Worm (Caenorhabditis elegans) whole organism, L1 larva: ENCODE measurements around the gene F14B8.5.

Experiments used
- C34B4.2 ChIP-seq: sonication (generic microtip); optimal IDR thresholded peaks from 2 replicates; lab custom pipeline; 2017; ENCODE audit warnings: mild to moderate bottlenecking, missing genetic modification characterization, missing compliant biosample characterization
- alr-1 ChIP-seq: fragments of 200-800 bp; sonication (Bioruptor generic); optimal IDR thresholded peaks from 2 replicates; lab custom pipeline; 2018; ENCODE audit warnings: borderline replicate concordance, mild to moderate bottlenecking, missing genetic modification characterization, missing compliant biosample characterization
- aly-2 ChIP-seq: fragments of 150-350 bp; optimal IDR thresholded peaks from 2 replicates; lab custom pipeline; 2014; ENCODE audit warnings: missing biosample characterization, missing genetic modification characterization
- ama-1 ChIP-seq: fragments of 150-350 bp; optimal IDR thresholded peaks from 2 replicates; lab custom pipeline; 2014
- blmp-1 ChIP-seq: fragments of 150-350 bp; optimal IDR thresholded peaks from 2 replicates; lab custom pipeline; 2014; ENCODE audit warnings: missing biosample characterization, missing genetic modification characterization
- ceh-82 ChIP-seq, 3 experiments: fragments of 150-350 bp in 1 of 3; sonication (generic microtip) in 2 of 3; optimal IDR thresholded peaks; 2 replicates each; lab custom pipeline; 2014 to 2017; ENCODE audit warnings: missing biosample characterization in 3 of 3, missing genetic modification characterization in 3 of 3
- ceh-88 ChIP-seq: fragments of 200-800 bp; sonication (Bioruptor generic); IDR thresholded peaks from 2 replicates; pipeline ENCODE4 v1.3.6; 2022; ENCODE audit warnings: missing genetic modification characterization, missing compliant biosample characterization
- ceh-90 ChIP-seq: sonication (generic microtip); optimal IDR thresholded peaks from 2 replicates; lab custom pipeline; 2016; ENCODE audit warnings: missing genetic modification characterization, missing compliant biosample characterization
- efl-1 ChIP-seq, 4 experiments: fragments of 150-350 bp; optimal IDR thresholded peaks in 3 of 4; peaks in 1 of 4; 1 replicate in 1 of 4; 2 replicates in 3 of 4; lab custom pipeline; 2014; ENCODE audit warnings: missing biosample characterization in 2 of 4, missing genetic modification characterization in 2 of 4, missing genetic modification reagents in 2 of 4
- efl-3 ChIP-seq: fragments of 200-800 bp; sonication (Bioruptor generic); optimal IDR thresholded peaks from 2 replicates; lab custom pipeline; 2018; ENCODE audit warnings: mild to moderate bottlenecking, missing genetic modification characterization, missing compliant biosample characterization
- elt-2 ChIP-seq: sonication (generic microtip); optimal IDR thresholded peaks from 2 replicates; lab custom pipeline; 2016; ENCODE audit warnings: missing genetic modification characterization, mild to moderate bottlenecking, inconsistent platforms, missing compliant biosample characterization, missing genetic modification reagents
- elt-3 ChIP-seq, 6 experiments: fragments of 150-350 bp in 1 of 6; sonication (generic microtip); optimal IDR thresholded peaks; 2 replicates each; lab custom pipeline; 2017 to 2018; ENCODE audit warnings: missing biosample characterization in 6 of 6, missing genetic modification characterization in 6 of 6, inconsistent platforms in 1 of 6
- fkh-10 ChIP-seq: sonication (generic microtip); optimal IDR thresholded peaks from 2 replicates; lab custom pipeline; 2017; ENCODE audit warnings: missing biosample characterization, missing genetic modification reagents, missing genetic modification characterization
- fkh-8 ChIP-seq: sonication (generic microtip); optimal IDR thresholded peaks from 2 replicates; lab custom pipeline; 2016; ENCODE audit warnings: mild to moderate bottlenecking, missing genetic modification characterization, missing compliant biosample characterization
- fos-1 ChIP-seq: fragments of 150-350 bp; optimal IDR thresholded peaks from 2 replicates; lab custom pipeline; 2014; ENCODE audit warnings: missing biosample characterization, missing genetic modification characterization
- grh-1 ChIP-seq: fragments of 200-800 bp; sonication (Bioruptor generic); IDR thresholded peaks from 2 replicates; pipeline ENCODE4 v1.3.6; 2022; ENCODE audit warnings: missing genetic modification reagents, missing genetic modification characterization, missing compliant biosample characterization
- hlh-17 ChIP-seq: fragments of 200-800 bp; sonication (Bioruptor generic); optimal IDR thresholded peaks from 2 replicates; lab custom pipeline; 2018; ENCODE audit warnings: missing genetic modification characterization, mild to moderate bottlenecking, missing compliant biosample characterization, moderate library complexity, borderline replicate concordance
- jun-1 ChIP-seq: fragments of 150-350 bp; optimal IDR thresholded peaks from 2 replicates; lab custom pipeline; 2014; ENCODE audit warnings: missing biosample characterization, missing genetic modification reagents, missing genetic modification characterization
- lin-14 ChIP-seq: fragments of 200-800 bp; sonication (Bioruptor generic); optimal IDR thresholded peaks from 2 replicates; lab custom pipeline; 2018; ENCODE audit warnings: mild to moderate bottlenecking, missing genetic modification characterization, moderate library complexity, missing compliant biosample characterization
- lin-15B ChIP-seq: fragments of 150-350 bp; sonication (generic microtip); optimal IDR thresholded peaks from 3 replicates; lab custom pipeline; 2014; ENCODE audit warnings: missing biosample characterization, missing genetic modification characterization
- lin-39 ChIP-seq: fragments of 150-350 bp; optimal IDR thresholded peaks from 2 replicates; lab custom pipeline; 2014; ENCODE audit warnings: missing biosample characterization, missing genetic modification reagents, missing genetic modification characterization
- lsy-2 ChIP-seq, 2 experiments: fragments of 150-350 bp; optimal IDR thresholded peaks; 2 replicates each; lab custom pipeline; 2014; ENCODE audit warnings: missing biosample characterization in 2 of 2, missing genetic modification characterization in 2 of 2
- mab-9 ChIP-seq: fragments of 200-800 bp; sonication (Bioruptor generic); IDR thresholded peaks from 2 replicates; pipeline ENCODE4 v1.3.6; 2022; ENCODE audit warnings: missing genetic modification reagents, missing genetic modification characterization, missing compliant biosample characterization
- mdl-1 ChIP-seq, 2 experiments: fragments of 150-350 bp; optimal IDR thresholded peaks; 2 replicates each; lab custom pipeline; 2014 to 2017; ENCODE audit warnings: missing biosample characterization in 2 of 2, missing genetic modification characterization in 2 of 2, inconsistent platforms in 1 of 2
- mep-1 ChIP-seq: fragments of 150-350 bp; optimal IDR thresholded peaks from 2 replicates; lab custom pipeline; 2014; ENCODE audit warnings: missing biosample characterization, missing genetic modification characterization
- nhr-20 ChIP-seq: sonication (generic microtip); optimal IDR thresholded peaks from 2 replicates; lab custom pipeline; 2016; ENCODE audit warnings: mild to moderate bottlenecking, missing genetic modification characterization, missing compliant biosample characterization
- nhr-237 ChIP-seq: fragments of 150-350 bp; optimal IDR thresholded peaks from 2 replicates; lab custom pipeline; 2014; ENCODE audit warnings: missing biosample characterization, missing genetic modification characterization
- nhr-76 ChIP-seq: sonication (generic microtip); optimal IDR thresholded peaks from 2 replicates; lab custom pipeline; 2017; ENCODE audit warnings: missing biosample characterization, missing genetic modification characterization
- nhr-77 ChIP-seq: fragments of 150-350 bp; optimal IDR thresholded peaks from 2 replicates; lab custom pipeline; 2014; ENCODE audit warnings: missing biosample characterization, missing genetic modification characterization
- nhr-84 ChIP-seq: sonication (generic microtip); optimal IDR thresholded peaks from 2 replicates; lab custom pipeline; 2017; ENCODE audit warnings: missing biosample characterization, missing genetic modification characterization
- nhr-90 ChIP-seq: sonication (generic microtip); optimal IDR thresholded peaks from 2 replicates; lab custom pipeline; 2016; ENCODE audit warnings: mild to moderate bottlenecking, missing genetic modification characterization, missing compliant biosample characterization; ENCODE audit not compliant: poor library complexity
- pag-3 ChIP-seq: sonication (generic microtip); optimal IDR thresholded peaks from 2 replicates; lab custom pipeline; 2017; ENCODE audit warnings: missing genetic modification characterization, mild to moderate bottlenecking, missing compliant biosample characterization, antibody characterized with exemption, borderline replicate concordance; ENCODE audit not compliant: insufficient read depth
- pax-3 ChIP-seq: fragments of 200-800 bp; sonication (Bioruptor generic); optimal IDR thresholded peaks from 2 replicates; lab custom pipeline; 2018; ENCODE audit warnings: mild to moderate bottlenecking, missing genetic modification characterization, moderate library complexity, missing compliant biosample characterization
- pqm-1 ChIP-seq: sonication (generic microtip); optimal IDR thresholded peaks from 3 replicates; lab custom pipeline; 2017; ENCODE audit warnings: missing biosample characterization, missing genetic modification characterization
- skn-1 ChIP-seq: fragments of 150-350 bp; optimal IDR thresholded peaks from 2 replicates; lab custom pipeline; 2014; ENCODE audit warnings: missing biosample characterization, missing genetic modification characterization
- sptf-1 ChIP-seq: fragments of 150-350 bp; optimal IDR thresholded peaks from 2 replicates; lab custom pipeline; 2014; ENCODE audit warnings: missing biosample characterization, missing genetic modification characterization
- sup-37 ChIP-seq: fragments of 200-800 bp; sonication (Bioruptor generic); optimal IDR thresholded peaks from 2 replicates; lab custom pipeline; 2018; ENCODE audit warnings: mild to moderate bottlenecking, missing genetic modification characterization, missing compliant biosample characterization
- swsn-7 ChIP-seq: sonication (generic microtip); optimal IDR thresholded peaks from 2 replicates; lab custom pipeline; 2016; ENCODE audit warnings: missing genetic modification characterization, missing compliant biosample characterization
- tbx-2 ChIP-seq: sonication (generic microtip); optimal IDR thresholded peaks from 2 replicates; lab custom pipeline; 2016; ENCODE audit warnings: missing genetic modification characterization, missing compliant biosample characterization
- unc-130 ChIP-seq: fragments of 150-350 bp; optimal IDR thresholded peaks from 2 replicates; lab custom pipeline; 2017; ENCODE audit warnings: missing biosample characterization, missing genetic modification characterization, inconsistent platforms
- unc-30 ChIP-seq: sonication (generic microtip); optimal IDR thresholded peaks from 2 replicates; lab custom pipeline; 2017; ENCODE audit warnings: missing biosample characterization, missing genetic modification characterization
- unc-62 ChIP-seq: fragments of 150-350 bp; optimal IDR thresholded peaks from 2 replicates; lab custom pipeline; 2014; ENCODE audit warnings: missing biosample characterization, missing genetic modification reagents, missing genetic modification characterization
- vab-15 ChIP-seq: sonication (generic microtip); optimal IDR thresholded peaks from 2 replicates; lab custom pipeline; 2017; ENCODE audit warnings: missing genotype, mild to moderate bottlenecking, missing genetic modification characterization, missing compliant biosample characterization
- zag-1 ChIP-seq: fragments of 150-350 bp; optimal IDR thresholded peaks from 2 replicates; lab custom pipeline; 2014; ENCODE audit warnings: missing biosample characterization, missing genetic modification characterization
- zip-4 ChIP-seq: fragments of 200-800 bp; sonication (Bioruptor generic); optimal IDR thresholded peaks from 2 replicates; lab custom pipeline; 2018; ENCODE audit warnings: mild to moderate bottlenecking, missing genetic modification characterization, moderate library complexity, missing compliant biosample characterization
- ztf-11 ChIP-seq, 2 experiments: sonication (generic microtip); optimal IDR thresholded peaks; 2 replicates each; lab custom pipeline; 2016 to 2017; ENCODE audit warnings: missing genetic modification characterization in 2 of 2, missing biosample characterization in 1 of 2, missing compliant biosample characterization in 1 of 2

F14B8.5 gene

DNA sequence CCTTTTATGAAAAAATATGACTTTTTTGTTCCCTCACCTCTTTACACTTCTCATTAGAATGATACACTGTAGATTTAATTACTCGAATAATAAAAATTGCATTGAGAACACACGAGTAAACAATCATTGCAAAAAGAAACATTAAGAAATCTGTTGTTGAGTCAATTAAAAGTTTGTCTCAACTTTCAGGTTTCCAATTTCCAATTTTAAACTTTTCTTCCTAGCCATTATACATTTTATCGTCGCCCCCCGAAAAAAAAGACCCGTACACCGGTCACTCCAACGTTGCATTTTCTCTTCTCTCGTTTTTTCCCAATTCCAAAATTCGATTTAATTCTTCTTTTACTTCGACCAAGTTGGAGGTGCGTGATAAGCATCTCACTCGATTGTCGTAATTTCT, 11.4 kb upstream of the F14B8.5 start, which contains the start of gene C16E9.1:
C16E9.1 (plus strand) TSS at position 301 of the 400 bp plus-strand sequence.
- TF ChIP-seq mab-9 (GFP tag; lab: Robert Waterston, UW) (no peak), fkh-8 (no peak), pqm-1 (tag; lab: Kevin White, UChicago) (no peak), elt-3 (tag; optimal IDR thresholded peaks at IDR 0.05; lab: Kevin White, UChicago) (peak in 1 of 6 experiments; percentile 33), skn-1 (no peak), lin-15B (tag; lab: Kevin White, UChicago) (no peak), ceh-90 (tag; lab: Kevin White, UChicago) (no peak), mep-1 (tag; lab: Kevin White, UChicago) (no peak), ceh-82 (tag; optimal IDR thresholded peaks at IDR 0.05; lab: Kevin White, UChicago) (no peak), efl-3 (GFP tag; lab: Kevin White, UChicago) (no peak), lin-14 (GFP tag; lab: Kevin White, UChicago) (peak; percentile 0), fkh-10 (no peak), nhr-90 (tag; lab: Kevin White, UChicago) (no peak), ceh-88 (GFP tag; lab: Robert Waterston, UW) (no peak), blmp-1 (tag; lab: Kevin White, UChicago) (peak; percentile 66), hlh-17 (GFP tag; lab: Kevin White, UChicago) (no peak), lin-39 (no peak), swsn-7 (no peak), nhr-76 (no peak)
- TF ChIP-seq, all 84 proteins: peak for 3

DNA sequence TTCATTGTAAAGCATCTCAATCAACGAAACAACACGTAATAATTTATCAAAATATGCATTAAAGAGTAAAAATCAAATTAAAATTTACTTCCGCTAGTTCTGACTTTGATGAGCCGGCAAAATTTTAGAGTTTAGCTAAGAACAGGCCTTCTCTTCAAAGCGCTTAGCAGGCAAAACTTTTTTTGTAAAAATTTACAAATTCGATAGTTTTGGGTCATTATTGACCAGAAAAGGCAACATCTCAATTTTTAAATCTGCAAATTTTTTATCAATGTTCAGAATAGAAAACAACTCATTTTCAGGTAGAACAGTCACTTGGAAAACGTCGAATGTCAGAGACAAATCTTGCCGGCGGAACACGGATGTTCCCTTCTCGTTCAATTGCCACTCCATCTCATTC, 9.2 kb upstream of the F14B8.5 start:
- TF ChIP-seq nhr-84 (tag; lab: Kevin White, UChicago): no peak
- TF ChIP-seq grh-1 (GFP tag; lab: Robert Waterston, UW): no peak
- no peak for TF ChIP-seq zag-1
- TF ChIP-seq sup-37 (GFP tag; lab: Kevin White, UChicago): no peak
- no peak for TF ChIP-seq elt-3 (tag; optimal IDR thresholded peaks at IDR 0.05; lab: Kevin White, UChicago)
- TF ChIP-seq tbx-2 (tag; lab: Kevin White, UChicago): no peak
- no peak for TF ChIP-seq aly-2 (tag; lab: Kevin White, UChicago)
- TF ChIP-seq, all 84 proteins: peak for 0

DNA sequence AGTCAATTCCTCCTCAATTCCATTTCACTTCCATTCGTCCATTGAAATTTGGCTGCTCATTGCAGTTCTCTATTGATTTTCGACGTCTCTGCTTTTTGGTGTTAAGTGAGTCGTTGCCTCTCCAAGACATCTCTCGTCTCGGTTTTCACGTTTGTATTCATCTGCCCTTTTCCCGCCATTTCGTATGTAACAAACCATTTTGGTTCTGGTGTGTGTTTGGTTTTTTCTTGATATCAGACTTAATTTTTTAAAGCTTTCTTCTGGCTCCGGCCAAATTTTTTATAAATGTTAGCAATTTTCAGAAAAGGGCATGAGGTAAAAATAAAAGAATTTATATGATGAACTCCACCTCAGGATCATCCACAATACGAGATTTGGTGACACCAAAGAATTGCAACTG, 6.9 kb upstream of the F14B8.5 start, which contains the start of gene C16E9.2:
C16E9.2 (plus strand) TSS at position 301 of the 400 bp plus-strand sequence.
- TF ChIP-seq nhr-20: no peak
- no peak for TF ChIP-seq unc-30 (tag; lab: Kevin White, UChicago)

DNA sequence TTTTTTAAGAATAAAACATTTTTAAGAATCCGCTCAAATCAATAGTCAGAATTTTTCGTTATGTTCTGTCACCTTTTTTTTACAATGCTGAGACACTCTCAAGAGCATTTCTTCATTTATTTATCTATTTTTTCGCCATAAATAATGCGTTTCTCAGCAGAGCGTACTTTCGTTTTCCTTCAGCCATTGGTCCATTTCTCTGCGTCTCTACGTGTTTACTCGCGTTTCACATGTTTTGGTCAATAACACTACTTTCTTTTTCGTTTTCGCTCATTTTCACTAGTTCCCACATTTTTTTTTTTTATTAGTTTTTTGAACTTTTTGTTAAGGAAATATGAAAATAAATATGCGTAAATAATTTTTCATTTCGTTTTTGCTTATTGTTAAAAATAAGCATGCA, 5.9 kb upstream of the F14B8.5 start:
- TF ChIP-seq jun-1 (tag; lab: Kevin White, UChicago) (no peak), lsy-2 (tag; optimal IDR thresholded peaks at IDR 0.05; lab: Kevin White, UChicago) (peak; percentile 40 to 69), fos-1 (tag; lab: Kevin White, UChicago) (peak; percentile 26), aly-2 (tag; lab: Kevin White, UChicago) (no peak), ztf-11 (tag; optimal IDR thresholded peaks at IDR 0.05; lab: Kevin White, UChicago) (no peak), pqm-1 (tag; lab: Kevin White, UChicago) (no peak), unc-130 (no peak), C34B4.2 (tag; lab: Kevin White, UChicago) (no peak), pax-3 (tag; lab: Kevin White, UChicago) (no peak), pag-3 (no peak), grh-1 (GFP tag; lab: Robert Waterston, UW) (no peak), skn-1 (peak; percentile 49), alr-1 (tag; lab: Kevin White, UChicago) (no peak), vab-15 (tag; lab: Kevin White, UChicago) (no peak), ceh-82 (tag; optimal IDR thresholded peaks at IDR 0.05; lab: Kevin White, UChicago) (peak in 1 of 3 experiments; percentile 11), lin-39 (no peak), efl-1 (optimal IDR thresholded peaks at IDR 0.05; lab: Kevin White, UChicago) (peak; percentile 12 to 27), efl-1 (GFP tag; optimal IDR thresholded peaks at IDR 0.05 in 1 of 2; lab: Kevin White, UChicago) (peak in 1 of 2 experiments; percentile 11), unc-62 (GFP tag; lab: Kevin White, UChicago) (no peak), blmp-1 (tag; lab: Kevin White, UChicago) (peak; percentile 100), sptf-1 (tag; lab: Kevin White, UChicago) (no peak), ama-1 (lab: Kevin White, UChicago) (no peak), nhr-77 (tag; lab: Kevin White, UChicago) (no peak), elt-2 (tag; lab: Kevin White, UChicago) (no peak), zip-4 (GFP tag; lab: Kevin White, UChicago) (no peak), nhr-84 (tag; lab: Kevin White, UChicago) (no peak), unc-30 (tag; lab: Kevin White, UChicago) (no peak), fkh-8 (no peak), nhr-237 (no peak), mdl-1 (tag; optimal IDR thresholded peaks at IDR 0.05; lab: Kevin White, UChicago) (peak in 1 of 2 experiments; percentile 42)
